Worm (Caenorhabditis elegans): Measurements from ENCODE around the gene F55A4.13.

- no peak for TF ChIP-seq med-1 (GFP tag; optimal IDR thresholded peaks at IDR 0.05; ENCODE audit: insufficient read depth)
- TF ChIP-seq cog-1 (tag; optimal IDR thresholded peaks at IDR 0.05), result no peak
- TF ChIP-seq tab-1 (GFP tag; IDR thresholded peaks at IDR 0.05), result no peak
- TF ChIP-seq T22C8.4 (GFP tag; IDR thresholded peaks at IDR 0.05), result no peak
Observed at ce11 chrX:1004037-1004436, 13.3 kb downstream of the F55A4.13 start, which contains the start of gene cutl-21.

Data from whole organism, midembryonic.